Worm (Caenorhabditis elegans) whole organism, L3 larva: ENCODE measurements around the gene lmd-5.

Experiments
- ama-1 ChIP-seq: fragments of 150-350 bp; optimal IDR thresholded peaks from 2 replicates; lab custom pipeline; 2018
- ceh-82 ChIP-seq: fragments of 150-350 bp; optimal IDR thresholded peaks from 2 replicates; lab custom pipeline; 2014; ENCODE audit warnings: missing biosample characterization, missing genetic modification characterization
- egl-27 ChIP-seq: sonication (generic microtip); optimal IDR thresholded peaks from 4 replicates; lab custom pipeline; 2017; ENCODE audit warnings: missing biosample characterization, missing genetic modification reagents, missing genetic modification characterization
- elt-3 ChIP-seq, 3 experiments: fragments of 150-350 bp in 1 of 3; sonication (generic microtip) in 2 of 3; optimal IDR thresholded peaks; 2 replicates in 2 of 3; 4 replicates in 1 of 3; lab custom pipeline; 2014 to 2017; ENCODE audit warnings: missing biosample characterization in 3 of 3, missing genetic modification characterization in 3 of 3
- fkh-10 ChIP-seq: sonication (generic microtip); optimal IDR thresholded peaks from 2 replicates; lab custom pipeline; 2017; ENCODE audit warnings: missing biosample characterization, missing genetic modification reagents, missing genetic modification characterization
- fos-1 ChIP-seq: fragments of 150-350 bp; optimal IDR thresholded peaks from 2 replicates; lab custom pipeline; 2014; ENCODE audit warnings: missing biosample characterization, missing genetic modification characterization
- lin-15B ChIP-seq: fragments of 150-350 bp; optimal IDR thresholded peaks from 2 replicates; lab custom pipeline; 2014; ENCODE audit warnings: missing biosample characterization, missing genetic modification characterization
- lin-39 ChIP-seq: fragments of 150-350 bp; optimal IDR thresholded peaks from 2 replicates; lab custom pipeline; 2018; ENCODE audit warnings: missing biosample characterization, missing genetic modification reagents, missing genetic modification characterization
- nhr-23 ChIP-seq: fragments of 150-350 bp; optimal IDR thresholded peaks from 2 replicates; lab custom pipeline; 2014; ENCODE audit warnings: missing biosample characterization, missing genetic modification reagents, missing genetic modification characterization
- nhr-77 ChIP-seq: fragments of 150-350 bp; optimal IDR thresholded peaks from 2 replicates; lab custom pipeline; 2014; ENCODE audit warnings: missing biosample characterization, missing genetic modification characterization
- pqm-1 ChIP-seq: fragments of 150-350 bp; optimal IDR thresholded peaks from 2 replicates; lab custom pipeline; 2017; ENCODE audit warnings: missing biosample characterization, missing genetic modification characterization, inconsistent platforms
- skn-1 ChIP-seq: fragments of 150-350 bp; optimal IDR thresholded peaks from 2 replicates; lab custom pipeline; 2014; ENCODE audit warnings: missing biosample characterization, missing genetic modification characterization
- unc-62 ChIP-seq: fragments of 150-350 bp; sonication (generic microtip); optimal IDR thresholded peaks from 4 replicates; lab custom pipeline; 2014; ENCODE audit warnings: missing biosample characterization, missing genetic modification reagents, missing genetic modification characterization
- ztf-4 ChIP-seq: fragments of 150-350 bp; optimal IDR thresholded peaks from 2 replicates; lab custom pipeline; 2014; ENCODE audit warnings: missing biosample characterization, missing genetic modification characterization

- TF ChIP-seq elt-3 (tag; optimal IDR thresholded peaks at IDR 0.05; lab: Kevin White, UChicago) (no peak), lin-39 (tag; lab: Kevin White, UChicago) (no peak), ceh-82 (tag; lab: Kevin White, UChicago) (no peak), fkh-10 (no peak), ztf-4 (no peak), unc-62 (no peak), fos-1 (tag; lab: Kevin White, UChicago) (no peak), nhr-77 (tag; lab: Kevin White, UChicago) (no peak), lin-15B (tag; lab: Kevin White, UChicago) (no peak), skn-1 (no peak), egl-27 (tag; lab: Kevin White, UChicago) (no peak), pqm-1 (tag; lab: Kevin White, UChicago) (no peak), ama-1 (no peak), nhr-23 (no peak)
Observed at ce11 chrV:7096811-7097210, 26.6 kb upstream of the lmd-5 start.
